Worm (Caenorhabditis elegans): ENCODE results near the gene oac-4.

oac-4 gene

ce11 chrII:3785756-3786155 lies 50.1 kb downstream of the oac-4 start:
- no peak for TF ChIP-seq unc-62 (GFP tag; optimal IDR thresholded peaks at IDR 0.05)

- TF ChIP-seq unc-62 (GFP tag; optimal IDR thresholded peaks at IDR 0.05): no peak
Measured at ce11 chrII:3785257-3785656, 50.6 kb downstream of the oac-4 start, which contains the start of gene T24E12.1. Gene T24E12.1 (plus strand): TSS chrII:3785557.

All from whole organism, dauer.